Worm (Caenorhabditis elegans) whole organism, L2 larva: ENCODE data around the gene lpr-2.

Experiments
- C34F6.9 ChIP-seq: fragments of 150-350 bp; optimal IDR thresholded peaks from 2 replicates; lab custom pipeline; 2014; ENCODE audit warnings: missing biosample characterization, missing genetic modification characterization
- F13H6.1 ChIP-seq: sonication (generic microtip); optimal IDR thresholded peaks from 2 replicates; lab custom pipeline; 2016; ENCODE audit warnings: missing genetic modification characterization, missing compliant biosample characterization
- R02D3.7 ChIP-seq: fragments of 150-350 bp; optimal IDR thresholded peaks from 2 replicates; lab custom pipeline; 2014; ENCODE audit warnings: missing biosample characterization, missing genetic modification characterization
- Y55F3AM.14 ChIP-seq: fragments of 200-800 bp; sonication (Bioruptor generic); optimal IDR thresholded peaks from 2 replicates; lab custom pipeline; 2018; ENCODE audit warnings: mild to moderate bottlenecking, missing genetic modification characterization, missing compliant biosample characterization
- ZK546.5 ChIP-seq: sonication (generic microtip); optimal IDR thresholded peaks from 2 replicates; lab custom pipeline; 2017; ENCODE audit warnings: missing biosample characterization, missing genetic modification characterization
- alr-1 ChIP-seq: fragments of 150-350 bp; optimal IDR thresholded peaks from 2 replicates; lab custom pipeline; 2014; ENCODE audit warnings: missing biosample characterization, missing genetic modification characterization
- aly-2 ChIP-seq: fragments of 150-350 bp; optimal IDR thresholded peaks from 2 replicates; lab custom pipeline; 2014; ENCODE audit warnings: missing biosample characterization, missing genetic modification characterization
- ama-1 ChIP-seq: fragments of 150-350 bp; optimal IDR thresholded peaks from 2 replicates; lab custom pipeline; 2018; ENCODE audit warnings: inconsistent platforms
- blmp-1 ChIP-seq: sonication (generic microtip); optimal IDR thresholded peaks from 2 replicates; lab custom pipeline; 2017; ENCODE audit warnings: missing genetic modification characterization, mild to moderate bottlenecking, missing compliant biosample characterization, antibody characterized with exemption, moderate library complexity; ENCODE audit not compliant: insufficient read depth
- crh-2 ChIP-seq: sonication (generic microtip); optimal IDR thresholded peaks from 2 replicates; lab custom pipeline; 2017; ENCODE audit warnings: missing biosample characterization, missing genetic modification characterization
- dmd-4 ChIP-seq: sonication (generic microtip); optimal IDR thresholded peaks from 2 replicates; lab custom pipeline; 2017; ENCODE audit warnings: missing biosample characterization, missing genetic modification characterization
- elt-3 ChIP-seq: sonication (generic microtip); optimal IDR thresholded peaks from 2 replicates; lab custom pipeline; 2017; ENCODE audit warnings: missing biosample characterization, missing genetic modification characterization
- fos-1 ChIP-seq: fragments of 150-350 bp; optimal IDR thresholded peaks from 2 replicates; lab custom pipeline; 2014; ENCODE audit warnings: missing biosample characterization, missing genetic modification characterization
- gmeb-1 ChIP-seq: fragments of 150-350 bp; optimal IDR thresholded peaks from 2 replicates; lab custom pipeline; 2014; ENCODE audit warnings: missing biosample characterization, missing genetic modification characterization
- lin-11 ChIP-seq: fragments of 150-350 bp; sonication (generic microtip); optimal IDR thresholded peaks from 2 replicates; lab custom pipeline; 2014; ENCODE audit warnings: missing biosample characterization, missing genetic modification characterization, inconsistent platforms, mixed read lengths
- lin-13 ChIP-seq: fragments of 150-350 bp; optimal IDR thresholded peaks from 2 replicates; lab custom pipeline; 2014; ENCODE audit warnings: missing biosample characterization, missing genetic modification reagents, missing genetic modification characterization
- lsy-2 ChIP-seq, 2 experiments: fragments of 150-350 bp in 1 of 2; sonication (generic microtip) in 1 of 2; optimal IDR thresholded peaks; 2 replicates each; lab custom pipeline; 2014 to 2017; ENCODE audit warnings: missing biosample characterization in 2 of 2, missing genetic modification characterization in 2 of 2
- mab-5 ChIP-seq: fragments of 150-350 bp; optimal IDR thresholded peaks from 2 replicates; lab custom pipeline; 2014; ENCODE audit warnings: missing biosample characterization, missing genetic modification characterization
- mbf-1 ChIP-seq: sonication (generic microtip); optimal IDR thresholded peaks from 2 replicates; lab custom pipeline; 2017; ENCODE audit warnings: missing biosample characterization, missing genetic modification characterization
- mdl-1 ChIP-seq, 2 experiments: fragments of 150-350 bp in 1 of 2; sonication (generic microtip) in 1 of 2; optimal IDR thresholded peaks; 2 replicates each; lab custom pipeline; 2017; ENCODE audit warnings: missing biosample characterization in 2 of 2, missing genetic modification characterization in 2 of 2
- nhr-10 ChIP-seq: sonication (generic microtip); optimal IDR thresholded peaks from 2 replicates; lab custom pipeline; 2017; ENCODE audit warnings: missing biosample characterization, missing genetic modification characterization
- nhr-11 ChIP-seq: fragments of 150-350 bp; optimal IDR thresholded peaks from 2 replicates; lab custom pipeline; 2014; ENCODE audit warnings: missing biosample characterization, missing genetic modification characterization
- nhr-129 ChIP-seq: fragments of 150-350 bp; optimal IDR thresholded peaks from 2 replicates; lab custom pipeline; 2014; ENCODE audit warnings: missing biosample characterization, missing genetic modification characterization
- nhr-23 ChIP-seq: fragments of 150-350 bp; optimal IDR thresholded peaks from 2 replicates; lab custom pipeline; 2014; ENCODE audit warnings: missing biosample characterization, missing genetic modification reagents, missing genetic modification characterization
- nhr-237 ChIP-seq: fragments of 150-350 bp; optimal IDR thresholded peaks from 2 replicates; lab custom pipeline; 2014; ENCODE audit warnings: missing biosample characterization, missing genetic modification characterization
- nhr-25 ChIP-seq: fragments of 150-350 bp; sonication (generic microtip); optimal IDR thresholded peaks from 3 replicates; lab custom pipeline; 2014; ENCODE audit warnings: missing biosample characterization, missing genetic modification characterization
- nhr-6 ChIP-seq: fragments of 150-350 bp; optimal IDR thresholded peaks from 2 replicates; lab custom pipeline; 2014; ENCODE audit warnings: missing biosample characterization, missing genetic modification characterization
- nhr-77 ChIP-seq: fragments of 150-350 bp; optimal IDR thresholded peaks from 2 replicates; lab custom pipeline; 2014; ENCODE audit warnings: missing biosample characterization, missing genetic modification characterization
- peb-1 ChIP-seq: fragments of 150-350 bp; optimal IDR thresholded peaks from 2 replicates; lab custom pipeline; 2014; ENCODE audit warnings: missing biosample characterization, missing genetic modification characterization
- sem-4 ChIP-seq: fragments of 150-350 bp; optimal IDR thresholded peaks from 2 replicates; lab custom pipeline; 2014; ENCODE audit warnings: missing biosample characterization, missing genetic modification reagents, missing genetic modification characterization
- skn-1 ChIP-seq: sonication (generic microtip); optimal IDR thresholded peaks from 2 replicates; lab custom pipeline; 2017; ENCODE audit warnings: missing biosample characterization, missing genetic modification characterization
- sma-3 ChIP-seq: sonication (generic microtip); optimal IDR thresholded peaks from 2 replicates; lab custom pipeline; 2016; ENCODE audit warnings: missing genetic modification reagents, missing genetic modification characterization, missing compliant biosample characterization
- sma-9 ChIP-seq, 2 experiments: fragments of 150-350 bp in 1 of 2; sonication (generic microtip) in 1 of 2; optimal IDR thresholded peaks; 2 replicates each; lab custom pipeline; 2014 to 2016; ENCODE audit warnings: missing genetic modification characterization in 2 of 2, mild to moderate bottlenecking in 1 of 2, missing biosample characterization in 1 of 2, missing compliant biosample characterization in 1 of 2, missing genetic modification reagents in 1 of 2, moderate library complexity in 1 of 2
- unc-55 ChIP-seq: fragments of 150-350 bp; sonication (generic microtip); optimal IDR thresholded peaks from 3 replicates; lab custom pipeline; 2014; ENCODE audit warnings: missing biosample characterization, missing genetic modification reagents, missing genetic modification characterization
- unc-62 ChIP-seq: fragments of 150-350 bp; optimal IDR thresholded peaks from 2 replicates; lab custom pipeline; 2014; ENCODE audit warnings: missing biosample characterization, missing genetic modification reagents, missing genetic modification characterization
- ztf-11 ChIP-seq: sonication (generic microtip); optimal IDR thresholded peaks from 2 replicates; lab custom pipeline; 2017; ENCODE audit warnings: missing biosample characterization, missing genetic modification characterization

Gene lpr-2

DNA sequence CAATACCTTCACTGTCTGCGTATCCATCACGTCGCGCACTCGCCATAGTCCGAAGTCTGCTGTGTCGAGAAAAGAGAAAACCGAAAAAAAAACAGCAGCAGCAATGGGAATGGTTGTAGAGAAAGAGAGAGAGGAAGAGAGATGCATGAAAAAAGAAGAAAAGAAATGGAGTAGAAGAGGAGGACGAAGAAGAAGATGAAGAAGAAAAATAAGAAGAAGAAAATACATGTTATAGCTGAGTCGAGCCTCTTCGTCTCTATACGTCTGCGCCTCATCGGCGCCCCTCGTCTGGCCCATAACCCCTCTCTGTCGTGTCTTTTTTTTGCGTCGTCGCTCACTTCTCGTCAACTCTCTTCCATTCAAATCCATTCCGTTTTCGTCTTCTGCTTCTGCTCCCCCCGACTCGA is 30.7 kb downstream of the lpr-2 start (continued):
- TF ChIP-seq unc-62 (GFP tag; lab: Kevin White, UChicago) = peak; percentile 54
- TF ChIP-seq fos-1 (tag; lab: Kevin White, UChicago) = peak; percentile 56
- TF ChIP-seq nhr-77 (tag; lab: Kevin White, UChicago) = no peak
- TF ChIP-seq nhr-10 (tag; lab: Kevin White, UChicago) = no peak
- peak; percentile 51 for TF ChIP-seq lin-13 (GFP tag; lab: Kevin White, UChicago)
- no peak for TF ChIP-seq ZK546.5
- TF ChIP-seq mbf-1 (tag; lab: Kevin White, UChicago) = no peak

DNA sequence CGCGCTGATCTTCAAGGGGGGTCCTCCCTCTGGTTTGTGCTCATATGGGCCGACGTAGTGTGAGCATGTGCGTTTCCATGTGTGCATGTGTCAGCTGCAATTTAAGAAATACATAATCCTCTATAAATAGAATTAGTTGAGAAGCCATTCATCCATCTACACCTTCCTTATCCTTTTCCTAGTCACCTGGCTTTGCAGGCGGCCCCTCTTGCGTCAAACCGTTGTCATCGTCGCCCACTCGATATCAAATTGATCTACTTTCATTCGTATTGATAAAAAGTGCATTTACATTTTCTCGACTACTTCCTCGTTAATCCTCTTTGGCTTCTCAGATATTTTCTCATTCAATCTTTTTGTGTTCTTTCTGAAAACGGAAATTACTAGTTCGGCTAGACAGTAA is 33.0 kb downstream of the lpr-2 start:
- TF ChIP-seq sma-9 (GFP tag; optimal IDR thresholded peaks at IDR 0.05; lab: Kevin White, UChicago) = peak; percentile 41
- TF ChIP-seq sma-9 (tag; optimal IDR thresholded peaks at IDR 0.05; lab: Kevin White, UChicago) = no peak
- TF ChIP-seq lsy-2 (tag; optimal IDR thresholded peaks at IDR 0.05; lab: Kevin White, UChicago) = peak in 1 of 2 experiments; percentile 10
- TF ChIP-seq peb-1 (tag; lab: Kevin White, UChicago) = no peak
- TF ChIP-seq nhr-25 = no peak
- no peak for TF ChIP-seq ZK546.5
- TF ChIP-seq unc-55 (GFP tag; lab: Kevin White, UChicago) = no peak

DNA sequence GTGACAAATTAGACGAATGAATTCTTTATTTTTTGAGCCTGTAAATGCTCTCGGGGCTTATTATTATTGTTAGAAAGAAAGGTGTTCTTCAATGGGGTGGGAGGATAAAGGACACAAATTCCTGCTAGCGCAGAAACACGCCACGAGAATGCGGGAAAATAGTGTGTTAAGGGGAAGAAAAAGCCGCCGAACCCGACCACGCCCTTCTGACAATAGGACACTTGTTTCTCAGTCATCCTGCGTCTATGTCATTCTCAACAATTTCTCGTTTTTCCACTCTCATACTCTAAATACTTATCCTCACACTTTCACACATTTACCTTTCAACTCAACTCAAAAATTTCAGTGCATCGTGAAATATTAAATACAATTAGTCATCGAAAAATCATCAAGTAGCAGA is 34.9 kb downstream of the lpr-2 start, which contains the start of gene M117.1:
Gene M117.1 (plus strand): TSS at position 347 of the 400 bp plus-strand sequence.
- TF ChIP-seq nhr-23 (tag; lab: Kevin White, UChicago) (no peak), mdl-1 (tag; optimal IDR thresholded peaks at IDR 0.05; lab: Kevin White, UChicago) (peak in 1 of 2 experiments; percentile 20)

DNA sequence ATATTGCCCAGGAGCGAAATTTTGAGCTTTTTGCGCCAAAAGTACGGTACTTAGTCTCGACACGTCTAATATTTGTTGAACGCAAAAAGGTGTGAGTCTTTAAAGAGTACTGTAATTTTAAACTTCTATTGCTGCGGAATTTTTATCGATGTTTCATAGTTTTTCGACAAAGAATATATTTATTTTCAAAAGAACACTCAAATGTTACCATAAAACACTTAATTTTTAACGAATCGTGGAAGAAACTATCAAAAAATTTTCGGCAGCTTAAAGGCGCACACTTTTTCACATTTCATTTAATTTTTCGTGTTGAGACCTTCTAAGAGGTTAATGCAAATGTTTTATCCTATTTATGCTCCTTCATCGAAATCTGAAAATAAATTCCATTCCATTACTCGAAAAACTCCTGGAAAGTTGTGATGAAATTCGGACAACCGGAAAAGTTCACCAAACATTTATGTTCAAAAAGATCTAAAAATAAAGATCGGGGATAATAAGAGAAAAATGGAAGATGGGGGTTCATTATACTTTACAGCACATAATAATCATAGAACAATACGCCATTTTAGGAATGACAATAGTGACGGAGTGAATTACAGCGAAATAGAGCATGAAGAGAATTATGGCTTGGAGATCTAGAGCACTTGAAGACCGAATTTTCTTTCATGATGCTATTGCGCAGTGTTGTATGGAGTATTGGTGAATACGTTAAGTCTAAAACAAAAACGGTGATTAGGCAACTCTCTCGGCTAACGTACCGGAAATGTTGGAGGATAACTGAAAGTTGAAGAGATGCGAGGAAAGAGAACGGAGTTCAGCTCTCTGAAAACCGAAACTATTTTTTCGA is 41.3 kb downstream of the lpr-2 start:
- no peak for TF ChIP-seq blmp-1 (tag; lab: Kevin White, UChicago)
- peak; percentile 8 for TF ChIP-seq F13H6.1
- no peak for TF ChIP-seq nhr-77 (tag; lab: Kevin White, UChicago)
- TF ChIP-seq sma-3 (GFP tag; lab: Kevin White, UChicago) = no peak
- no peak for TF ChIP-seq gmeb-1 (tag; lab: Kevin White, UChicago)
- peak; percentile 12 for TF ChIP-seq ama-1 (lab: Kevin White, UChicago)
- no peak for TF ChIP-seq R02D3.7 (tag; lab: Kevin White, UChicago)
- no peak for TF ChIP-seq fos-1 (tag; lab: Kevin White, UChicago)
- no peak for TF ChIP-seq lin-11
- TF ChIP-seq nhr-23 (tag; lab: Kevin White, UChicago) = no peak
- no peak for TF ChIP-seq nhr-129
- no peak for TF ChIP-seq mab-5 (tag; lab: Kevin White, UChicago)
- TF ChIP-seq ztf-11 = no peak
- TF ChIP-seq elt-3 (tag; lab: Kevin White, UChicago) = no peak
- TF ChIP-seq crh-2 (tag; lab: Kevin White, UChicago) = peak; percentile 43
- no peak for TF ChIP-seq nhr-10 (tag; lab: Kevin White, UChicago)
- no peak for TF ChIP-seq skn-1 (tag; lab: Kevin White, UChicago)
- no peak for TF ChIP-seq nhr-11 (tag; lab: Kevin White, UChicago)
- TF ChIP-seq mbf-1 (tag; lab: Kevin White, UChicago) = no peak
- TF ChIP-seq lin-13 (GFP tag; lab: Kevin White, UChicago) = peak; percentile 1
- TF ChIP-seq Y55F3AM.14 (GFP tag; lab: Kevin White, UChicago) = no peak
- peak; percentile 8 for TF ChIP-seq C34F6.9 (tag; lab: Kevin White, UChicago)
- no peak for TF ChIP-seq dmd-4 (tag; lab: Kevin White, UChicago)
- TF ChIP-seq lsy-2 (tag; optimal IDR thresholded peaks at IDR 0.05; lab: Kevin White, UChicago) = peak in 1 of 2 experiments; percentile 14
- no peak for TF ChIP-seq nhr-6 (tag; lab: Kevin White, UChicago)
- TF ChIP-seq sem-4 (tag; lab: Kevin White, UChicago) = peak; percentile 5
- no peak for TF ChIP-seq unc-55 (GFP tag; lab: Kevin White, UChicago)
- TF ChIP-seq aly-2 (tag; lab: Kevin White, UChicago) = no peak
- no peak for TF ChIP-seq nhr-237
- no peak for TF ChIP-seq alr-1 (tag; lab: Kevin White, UChicago)
- no peak for TF ChIP-seq unc-62 (GFP tag; lab: Kevin White, UChicago)
